Fruit fly (Drosophila melanogaster): Measurements from ENCODE around the gene prage.

The prage gene

dm6 chrX:1879606-1880110 lies 106.1 kb downstream of the prage start, which contains the start of gene CG14818 (continued):
- TF ChIP-seq E2f2 (GFP tag; IDR thresholded peaks at IDR 0.05) (peak; percentile 29), B-H2 (GFP tag; optimal IDR thresholded peaks at IDR 0.05) (peak; percentile 60), CG34422 (GFP tag; IDR thresholded peaks at IDR 0.05) (peak; percentile 48; the same call in 1 of the 3 replicates), CG1603 (tag; optimal IDR thresholded peaks at IDR 0.05) (peak; percentile 63), vnd (GFP tag; IDR thresholded peaks at IDR 0.05; ENCODE audit: partially characterized antibody) (peak; percentile 84), Doc3 (GFP tag; IDR thresholded peaks at IDR 0.05; ENCODE audit: partially characterized antibody) (peak; percentile 92), CG1832 (GFP tag; optimal IDR thresholded peaks at IDR 0.05) (no peak), onecut (GFP tag; IDR thresholded peaks at IDR 0.05) (no peak; the same call in 1 of the 2 replicates), CG15269 (tag; optimal IDR thresholded peaks at IDR 0.05) (peak; percentile 67), Gug (GFP tag; IDR thresholded peaks at IDR 0.05) (peak; percentile 67; the same call in 3 of the 4 replicates), CG33557 (GFP tag; optimal IDR thresholded peaks at IDR 0.05) (peak; percentile 33), CrebB (tag; optimal IDR thresholded peaks at IDR 0.05) (no peak), peb (GFP tag; IDR thresholded peaks at IDR 0.05) (peak; percentile 29; the same call in 1 of the 2 replicates), CG15696 (tag; optimal IDR thresholded peaks at IDR 0.05) (peak; percentile 61), CG3838 (GFP tag; optimal IDR thresholded peaks at IDR 0.05) (no peak), odd (GFP tag; optimal IDR thresholded peaks at IDR 0.05) (no peak), CG7556 (GFP tag; optimal IDR thresholded peaks at IDR 0.05) (peak; percentile 15), CG14860 (GFP tag; IDR thresholded peaks at IDR 0.05; ENCODE audit: partially characterized antibody) (peak; percentile 82), HmgZ (tag; optimal IDR thresholded peaks at IDR 0.05) (peak; percentile 60), ranshi (GFP tag; IDR thresholded peaks at IDR 0.05) (peak; percentile 60; the same call in 1 of the 2 replicates), fu2 (GFP tag; optimal IDR thresholded peaks at IDR 0.05) (peak; percentile 63), CoRest (tag; optimal IDR thresholded peaks at IDR 0.05) (peak; percentile 66), CG14441 (GFP tag; IDR thresholded peaks at IDR 0.05) (peak; percentile 74), sob (GFP tag; IDR thresholded peaks at IDR 0.05) (peak; percentile 75), wek (GFP tag; optimal IDR thresholded peaks at IDR 0.05) (peak; percentile 81), gce (GFP tag; IDR thresholded peaks at IDR 0.05) (no peak), yki (optimal IDR thresholded peaks at IDR 0.05) (no peak), her (GFP tag; optimal IDR thresholded peaks at IDR 0.05) (peak; percentile 36), emc (GFP tag; optimal IDR thresholded peaks at IDR 0.05) (peak; percentile 12), NFAT (GFP tag; IDR thresholded peaks at IDR 0.05) (peak; percentile 46; the same call in 1 of the 2 replicates), tll (GFP tag; optimal IDR thresholded peaks at IDR 0.05) (peak in 1 of 2 experiments; percentile 27), slbo (GFP tag; IDR thresholded peaks at IDR 0.05) (peak; percentile 77), CG16815 (GFP tag; optimal IDR thresholded peaks at IDR 0.05) (peak; percentile 17), Lhr (GFP tag; optimal IDR thresholded peaks at IDR 0.05) (peak; percentile 56), Dip3 (GFP tag; optimal IDR thresholded peaks at IDR 0.05) (peak; percentile 47), CG33213 (GFP tag; optimal IDR thresholded peaks at IDR 0.05) (peak; percentile 70), Bgb (GFP tag; IDR thresholded peaks at IDR 0.05; ENCODE audit: partially characterized antibody) (peak; percentile 81), D (optimal IDR thresholded peaks at IDR 0.05) (no peak), D (GFP tag; optimal IDR thresholded peaks at IDR 0.05) (peak; percentile 12), CG13775 (GFP tag; optimal IDR thresholded peaks at IDR 0.05) (peak; percentile 57), CG11696 (GFP tag; IDR thresholded peaks at IDR 0.05) (no peak), CG16863 (GFP tag; optimal IDR thresholded peaks at IDR 0.05) (peak; percentile 56), nerfin-2 (GFP tag; IDR thresholded peaks at IDR 0.05; ENCODE audit: partially characterized antibody) (peak; percentile 55), Doc2 (GFP tag; IDR thresholded peaks at IDR 0.05) (no peak), CkIIα-i1 (GFP tag; IDR thresholded peaks at IDR 0.05) (no peak), pros (GFP tag; optimal IDR thresholded peaks at IDR 0.05) (no peak), CG15514 (GFP tag; optimal IDR thresholded peaks at IDR 0.05) (peak; percentile 55), pnt (GFP tag; optimal IDR thresholded peaks at IDR 0.05) (peak; percentile 56), Hr78 (GFP tag; optimal IDR thresholded peaks at IDR 0.05) (peak in 1 of 2 experiments; percentile 62), Myb (GFP tag; optimal IDR thresholded peaks at IDR 0.05) (peak; percentile 47)

Measured in whole organism, embryonic.